Fruit fly (Drosophila melanogaster) whole organism, embryonic: ENCODE data around the gene Pde9.

Experiments
- CG1024 ChIP-seq: fragments of 200-800 bp; sonication (Bioruptor generic); IDR thresholded peaks from 2 replicates; pipeline ENCODE4 v1.3.6; 2022; ENCODE audit warnings: missing biosample characterization, missing genetic modification characterization
- CG10274 ChIP-seq: fragments of 200-800 bp; sonication (Bioruptor generic); optimal IDR thresholded peaks from 3 replicates; lab custom pipeline; 2017; ENCODE audit warnings: missing biosample characterization, mild to moderate bottlenecking, missing genetic modification characterization
- CG10321 ChIP-seq: fragments of 200-800 bp; sonication (Bioruptor generic); IDR thresholded peaks from 2 replicates; pipeline ENCODE4 v1.3.6; 2022; ENCODE audit warnings: missing biosample characterization, missing genetic modification characterization
- CG11560 ChIP-seq: fragments of 200-800 bp; sonication (Bioruptor generic); IDR thresholded peaks from 3 replicates; pipeline ENCODE4 v1.3.6; 2022; ENCODE audit warnings: missing biosample characterization, missing genetic modification characterization
- CG12942 ChIP-seq: fragments of 200-800 bp; sonication (Bioruptor generic); optimal IDR thresholded peaks from 3 replicates; lab custom pipeline; 2016; ENCODE audit warnings: missing biosample characterization, missing genetic modification characterization
- CG13894 ChIP-seq: fragments of 200-800 bp; sonication (Bioruptor generic); optimal IDR thresholded peaks from 3 replicates; lab custom pipeline; 2018; ENCODE audit warnings: missing biosample characterization, mild to moderate bottlenecking, missing genetic modification characterization, moderate library complexity
- CG14050 ChIP-seq: fragments of 200-800 bp; sonication (Bioruptor generic); IDR thresholded peaks from 3 replicates; pipeline ENCODE4 v1.3.6; 2022; ENCODE audit warnings: missing biosample characterization, missing genetic modification characterization
- CG17361 ChIP-seq: fragments of 200-800 bp; sonication (Bioruptor generic); IDR thresholded peaks from 3 replicates; pipeline ENCODE4 v1.3.6; 2022; ENCODE audit warnings: missing biosample characterization, missing genetic modification characterization
- CG1832 ChIP-seq: fragments of 200-800 bp; sonication (Bioruptor generic); optimal IDR thresholded peaks from 2 replicates; lab custom pipeline; 2017; ENCODE audit warnings: missing biosample characterization, mild to moderate bottlenecking, missing genetic modification characterization, inconsistent platforms
- CG2116 ChIP-seq: fragments of 200-800 bp; sonication (Bioruptor generic); optimal IDR thresholded peaks from 3 replicates; lab custom pipeline; 2018; ENCODE audit warnings: missing biosample characterization, mild to moderate bottlenecking, missing genetic modification characterization
- CG32772 ChIP-seq: fragments of 200-800 bp; sonication (Bioruptor generic); IDR thresholded peaks from 2 replicates; pipeline ENCODE4 v1.3.6; 2022; ENCODE audit warnings: missing biosample characterization, missing genetic modification characterization
- CG34422 ChIP-seq: fragments of 200-800 bp; sonication (Bioruptor generic); IDR thresholded peaks from 3 replicates; pipeline ENCODE4 v1.3.6; 2022; ENCODE audit warnings: missing biosample characterization, missing genetic modification characterization
- CG42726 ChIP-seq: fragments of 200-800 bp; sonication (Bioruptor generic); IDR thresholded peaks from 2 replicates; pipeline ENCODE4 v1.3.6; 2022; ENCODE audit warnings: missing biosample characterization, missing genetic modification characterization; ENCODE audit not compliant: partially characterized antibody
- CG43689 ChIP-seq: fragments of 200-800 bp; sonication (Bioruptor generic); IDR thresholded peaks from 2 replicates; pipeline ENCODE4 v1.3.6; 2022; ENCODE audit warnings: missing biosample characterization, missing genetic modification characterization
- CG5180 ChIP-seq: fragments of 200-800 bp; sonication (Bioruptor generic); optimal IDR thresholded peaks from 3 replicates; lab custom pipeline; 2017; ENCODE audit warnings: missing biosample characterization, missing genetic modification characterization, mild to moderate bottlenecking, moderate library complexity, missing genetic modification reagents
- CG6175 ChIP-seq: fragments of 200-800 bp; sonication (Bioruptor generic); IDR thresholded peaks from 3 replicates; pipeline ENCODE4 v1.3.6; 2022; ENCODE audit warnings: missing biosample characterization, missing genetic modification characterization
- CG7987 ChIP-seq: fragments of 200-800 bp; sonication (Bioruptor generic); optimal IDR thresholded peaks from 2 replicates; lab custom pipeline; 2018; ENCODE audit warnings: missing biosample characterization, mild to moderate bottlenecking, missing genetic modification characterization, moderate library complexity
- D ChIP-seq, 2 experiments: fragments of 200-800 bp in 1 of 2; fragments of >200 bp in 1 of 2; sonication (Bioruptor generic) in 1 of 2; optimal IDR thresholded peaks; 2 replicates in 1 of 2; 3 replicates in 1 of 2; lab custom pipeline; 2017; ENCODE audit warnings: mild to moderate bottlenecking in 1 of 2, missing biosample characterization in 1 of 2, missing genetic modification characterization in 1 of 2, missing genetic modification reagents in 1 of 2
- D19B ChIP-seq: fragments of 200-800 bp; sonication (Bioruptor generic); optimal IDR thresholded peaks from 2 replicates; lab custom pipeline; 2017; ENCODE audit warnings: missing biosample characterization, mild to moderate bottlenecking, missing genetic modification characterization
- MBD-R2 ChIP-seq: fragments of 200-800 bp; sonication (Bioruptor generic); IDR thresholded peaks from 2 replicates; pipeline ENCODE4 v1.3.6; 2022; ENCODE audit warnings: missing biosample characterization, missing genetic modification characterization
- MESR4 ChIP-seq: fragments of 200-800 bp; sonication (Bioruptor generic); optimal IDR thresholded peaks from 2 replicates; lab custom pipeline; 2018; ENCODE audit warnings: missing biosample characterization, mild to moderate bottlenecking, missing genetic modification characterization, moderate library complexity
- Nf-YB ChIP-seq: fragments of 200-800 bp; sonication (Bioruptor generic); optimal IDR thresholded peaks from 3 replicates; lab custom pipeline; 2019; ENCODE audit warnings: missing biosample characterization, mild to moderate bottlenecking, missing genetic modification characterization, moderate library complexity
- Pdp1 ChIP-seq, 2 experiments: fragments of 200-800 bp; sonication (Bioruptor generic); optimal IDR thresholded peaks; 3 replicates each; lab custom pipeline; 2016; ENCODE audit warnings: missing biosample characterization in 2 of 2, missing genetic modification characterization in 2 of 2, mild to moderate bottlenecking in 1 of 2, moderate library complexity in 1 of 2
- Stat92E ChIP-seq, 3 experiments: fragments of >200 bp in 2 of 3; fragments of 200-800 bp in 1 of 3; sonication (Bioruptor generic) in 1 of 3; optimal IDR thresholded peaks; 2 replicates each; lab custom pipeline; 2017 to 2019; ENCODE audit warnings: missing biosample characterization in 3 of 3, missing genetic modification characterization in 3 of 3, mild to moderate bottlenecking in 1 of 3, moderate library complexity in 1 of 3
- YL-1 ChIP-seq: fragments of 200-800 bp; sonication (Bioruptor generic); optimal IDR thresholded peaks from 3 replicates; lab custom pipeline; 2017; ENCODE audit warnings: missing biosample characterization, mild to moderate bottlenecking, missing genetic modification characterization
- al ChIP-seq: fragments of 200-800 bp; sonication (Bioruptor generic); IDR thresholded peaks from 2 replicates; pipeline ENCODE4 v1.3.6; 2022; ENCODE audit warnings: missing biosample characterization, missing genetic modification characterization
- aop ChIP-seq: fragments of 200-800 bp; sonication (Bioruptor generic); IDR thresholded peaks from 2 replicates; pipeline ENCODE4 v1.3.6; 2022; ENCODE audit warnings: missing biosample characterization, missing genetic modification characterization
- ato ChIP-seq: fragments of 200-800 bp; sonication (Bioruptor generic); IDR thresholded peaks from 2 replicates; pipeline ENCODE4 v1.3.6; 2022; ENCODE audit warnings: missing biosample characterization, missing genetic modification characterization; ENCODE audit not compliant: partially characterized antibody
- bowl ChIP-seq: fragments of 200-800 bp; sonication (Bioruptor generic); IDR thresholded peaks from 2 replicates; pipeline ENCODE4 v1.3.6; 2022; ENCODE audit warnings: missing biosample characterization, missing genetic modification characterization
- chm ChIP-seq: fragments of 200-800 bp; sonication (Bioruptor generic); IDR thresholded peaks from 2 replicates; pipeline ENCODE4 v1.3.6; 2022; ENCODE audit warnings: missing biosample characterization, missing genetic modification characterization
- ci ChIP-seq: fragments of 200-800 bp; sonication (Bioruptor generic); IDR thresholded peaks from 3 replicates; pipeline ENCODE4 v1.3.6; 2022; ENCODE audit warnings: missing biosample characterization, missing genetic modification characterization
- crc ChIP-seq: fragments of 200-800 bp; sonication (Bioruptor generic); optimal IDR thresholded peaks from 2 replicates; lab custom pipeline; 2016; ENCODE audit warnings: missing biosample characterization, missing genetic modification characterization
- crol ChIP-seq: fragments of 200-800 bp; sonication (Bioruptor generic); IDR thresholded peaks from 2 replicates; pipeline ENCODE4 v1.3.6; 2022; ENCODE audit warnings: missing biosample characterization, missing genetic modification characterization
- crp ChIP-seq, 2 experiments: fragments of 200-800 bp; sonication (Bioruptor generic); optimal IDR thresholded peaks; 2 replicates in 1 of 2; 3 replicates in 1 of 2; lab custom pipeline; 2017; ENCODE audit warnings: missing biosample characterization in 2 of 2, missing genetic modification characterization in 2 of 2, mild to moderate bottlenecking in 1 of 2, moderate library complexity in 1 of 2
- danr ChIP-seq: fragments of 200-800 bp; sonication (Bioruptor generic); IDR thresholded peaks from 2 replicates; pipeline ENCODE4 v1.3.6; 2022; ENCODE audit warnings: missing biosample characterization, missing genetic modification characterization
- dmrt99B ChIP-seq: fragments of 200-800 bp; sonication (Bioruptor generic); optimal IDR thresholded peaks from 2 replicates; lab custom pipeline; 2018; ENCODE audit warnings: missing biosample characterization, mild to moderate bottlenecking, missing genetic modification characterization, moderate library complexity
- fd96Cb ChIP-seq: fragments of 200-800 bp; sonication (Bioruptor generic); optimal IDR thresholded peaks from 2 replicates; lab custom pipeline; 2018; ENCODE audit warnings: missing biosample characterization, mild to moderate bottlenecking, missing genetic modification characterization, moderate library complexity
- gfzf ChIP-seq: fragments of 200-800 bp; sonication (Bioruptor generic); optimal IDR thresholded peaks from 2 replicates; lab custom pipeline; 2016; ENCODE audit warnings: missing biosample characterization, mild to moderate bottlenecking, missing genetic modification characterization, moderate library complexity
- kni ChIP-seq: fragments of 200-800 bp; sonication (Bioruptor generic); optimal IDR thresholded peaks from 3 replicates; lab custom pipeline; 2017; ENCODE audit warnings: mild to moderate bottlenecking, missing biosample characterization, missing genetic modification reagents, missing genetic modification characterization
- lov ChIP-seq, 2 experiments: fragments of 200-800 bp in 1 of 2; fragments of >200 bp in 1 of 2; sonication (Bioruptor generic) in 1 of 2; IDR thresholded peaks in 1 of 2; optimal IDR thresholded peaks in 1 of 2; 2 replicates in 1 of 2; 3 replicates in 1 of 2; pipeline versions ENCODE4 v1.3.6 to Lab custom; 2017 to 2022; ENCODE audit warnings: missing biosample characterization in 1 of 2, missing genetic modification characterization in 1 of 2
- nerfin-1 ChIP-seq: fragments of 200-800 bp; sonication (Bioruptor generic); optimal IDR thresholded peaks from 3 replicates; lab custom pipeline; 2019; ENCODE audit warnings: missing biosample characterization, mild to moderate bottlenecking, missing genetic modification characterization, moderate library complexity
- nom ChIP-seq: fragments of 200-800 bp; sonication (Bioruptor generic); optimal IDR thresholded peaks from 2 replicates; lab custom pipeline; 2017; ENCODE audit warnings: missing biosample characterization, missing genetic modification characterization, mild to moderate bottlenecking, moderate library complexity, missing genetic modification reagents
- oc ChIP-seq: fragments of 200-800 bp; sonication (Bioruptor generic); optimal IDR thresholded peaks from 2 replicates; lab custom pipeline; 2018; ENCODE audit warnings: missing biosample characterization, mild to moderate bottlenecking, missing genetic modification characterization, moderate library complexity
- pros ChIP-seq: fragments of 200-800 bp; sonication (Bioruptor generic); optimal IDR thresholded peaks from 3 replicates; lab custom pipeline; 2019; ENCODE audit warnings: missing biosample characterization, mild to moderate bottlenecking, missing genetic modification characterization, moderate library complexity
- pzg ChIP-seq: fragments of 200-800 bp; sonication (Bioruptor generic); optimal IDR thresholded peaks from 3 replicates; lab custom pipeline; 2018; ENCODE audit warnings: missing biosample characterization, mild to moderate bottlenecking, missing genetic modification characterization, moderate library complexity
- sd ChIP-seq: fragments of 200-800 bp; sonication (Bioruptor generic); optimal IDR thresholded peaks from 3 replicates; lab custom pipeline; 2018; ENCODE audit warnings: missing biosample characterization, mild to moderate bottlenecking, missing genetic modification characterization, moderate library complexity
- tx ChIP-seq: fragments of 200-800 bp; sonication (Bioruptor generic); optimal IDR thresholded peaks from 2 replicates; lab custom pipeline; 2016; ENCODE audit warnings: missing biosample characterization, missing genetic modification characterization
- vvl ChIP-seq: fragments of 200-800 bp; sonication (Bioruptor generic); IDR thresholded peaks from 2 replicates; pipeline ENCODE4 v1.3.6; 2022; ENCODE audit warnings: missing biosample characterization, missing genetic modification characterization
- zen2 ChIP-seq: fragments of 200-800 bp; sonication (Bioruptor generic); IDR thresholded peaks from 3 replicates; pipeline ENCODE4 v1.3.6; 2022; ENCODE audit warnings: missing biosample characterization, missing genetic modification characterization; ENCODE audit not compliant: partially characterized antibody

The Pde9 gene

DNA sequence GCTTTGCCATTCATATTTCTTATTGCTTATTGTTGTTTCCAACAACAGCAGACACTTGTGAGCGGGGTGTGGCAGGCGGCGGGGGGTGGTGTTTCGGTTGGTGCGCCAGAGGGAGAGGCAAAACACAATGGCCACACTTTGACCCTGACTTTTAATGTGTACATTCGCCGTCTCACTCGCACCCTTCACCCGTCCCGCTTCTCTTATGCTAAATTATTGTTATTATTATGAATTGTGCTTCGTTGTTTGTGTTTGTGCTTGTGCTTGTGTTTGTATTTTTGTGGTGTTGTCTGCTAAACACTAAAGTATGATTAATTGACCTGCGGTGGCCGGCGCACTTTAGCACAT lies 140.8 kb downstream of the Pde9 start (continued):
- TF ChIP-seq nom (peak; percentile 48), chm (GFP tag; lab: Robert Waterston, UW) (no peak), aop (GFP tag; lab: Robert Waterston, UW) (no peak), pros (GFP tag; lab: Kevin White, UChicago) (peak; percentile 58), vvl (GFP tag; lab: Robert Waterston, UW) (peak; percentile 78), CG2116 (no peak), crol (GFP tag; lab: Robert Waterston, UW) (peak; percentile 99), CG17361 (peak; percentile 24; the same call in 1 of the 3 replicates), CG34422 (GFP tag; lab: Robert Waterston, UW) (peak; percentile 37; the same call in 1 of the 3 replicates), CG7987 (peak; percentile 27), CG13894 (tag; lab: Kevin White, UChicago) (peak; percentile 67), Stat92E (GFP tag; optimal IDR thresholded peaks at IDR 0.05; lab: Kevin White, UChicago) (no peak), danr (no peak), Nf-YB (GFP tag; lab: Kevin White, UChicago) (no peak), ci (GFP tag; lab: Robert Waterston, UW) (peak; percentile 57; the same call in 2 of the 3 replicates), CG32772 (no peak), oc (tag; lab: Kevin White, UChicago) (peak; percentile 27), YL-1 (no peak), CG1832 (GFP tag; lab: Kevin White, UChicago) (peak; percentile 79), nerfin-1 (tag; lab: Kevin White, UChicago) (no peak), bowl (GFP tag; lab: Robert Waterston, UW) (no peak), D19B (GFP tag; lab: Kevin White, UChicago) (no peak), CG5180 (peak; percentile 18), ato (GFP tag; lab: Robert Waterston, UW) (no peak), MBD-R2 (peak; percentile 19; the same call in 1 of the 2 replicates), sd (peak; percentile 67), fd96Cb (tag; lab: Kevin White, UChicago) (no peak), CG10321 (GFP tag; lab: Robert Waterston, UW) (peak; percentile 90), D (optimal IDR thresholded peaks at IDR 0.05; lab: Kevin White, UChicago) (no peak), D (GFP tag; optimal IDR thresholded peaks at IDR 0.05; lab: Kevin White, UChicago) (no peak), al (no peak), kni (GFP tag; lab: Kevin White, UChicago) (peak; percentile 65), crp (GFP tag; optimal IDR thresholded peaks at IDR 0.05; lab: Kevin White, UChicago) (no peak), zen2 (GFP tag; lab: Robert Waterston, UW) (no peak), CG43689 (GFP tag; lab: Robert Waterston, UW) (no peak), gfzf (GFP tag; lab: Kevin White, UChicago) (no peak), CG6175 (GFP tag; lab: Robert Waterston, UW) (peak; percentile 91; the same call in 2 of the 3 replicates), CG1024 (no peak), pzg (GFP tag; lab: Kevin White, UChicago) (no peak), tx (GFP tag; lab: Kevin White, UChicago) (no peak), CG42726 (GFP tag; lab: Robert Waterston, UW) (0 out of 2 replicates have a peak, but pooled peaks have one; percentile 34), Pdp1 (GFP tag; optimal IDR thresholded peaks at IDR 0.05; lab: Kevin White, UChicago) (peak in 1 of 2 experiments; percentile 5), CG10274 (GFP tag; lab: Kevin White, UChicago) (no peak), CG11560 (no peak), crc (GFP tag; lab: Kevin White, UChicago) (no peak), CG14050 (no peak), lov (optimal IDR thresholded peaks at IDR 0.05; lab: Kevin White, UChicago) (no peak), lov (GFP tag; IDR thresholded peaks at IDR 0.05; lab: Robert Waterston, UW) (0 out of 3 replicates have a peak, but pooled peaks have one; percentile 40), CG12942 (no peak), dmrt99B (tag; lab: Kevin White, UChicago) (no peak), MESR4 (GFP tag; lab: Kevin White, UChicago) (no peak)
